Fruit fly (Drosophila melanogaster): ENCODE data around the gene CG32639.

The CG32639 gene

dm6 chrX:13202162-13202561, 34.2 kb downstream of the CG32639 start, which contains the start of gene CG44437:
TSS of gene CG44437 (minus strand) at chrX:13202262.
- no peak for TF ChIP-seq CG8632 (GFP tag; optimal IDR thresholded peaks at IDR 0.05)
- no peak for TF ChIP-seq achi (GFP tag; optimal IDR thresholded peaks at IDR 0.05)
- no peak for TF ChIP-seq CG11762 (GFP tag; optimal IDR thresholded peaks at IDR 0.05; ENCODE audit: insufficient read depth)
- no peak for TF ChIP-seq Lpt (GFP tag; optimal IDR thresholded peaks at IDR 0.05)
- no peak for TF ChIP-seq pdm3 (GFP tag; optimal IDR thresholded peaks at IDR 0.05)
- no peak for TF ChIP-seq Met (GFP tag; optimal IDR thresholded peaks at IDR 0.05)
- no peak for TF ChIP-seq CG3032 (tag; optimal IDR thresholded peaks at IDR 0.05)
- no peak for TF ChIP-seq CG31627 (GFP tag; optimal IDR thresholded peaks at IDR 0.05)
- no peak for TF ChIP-seq CG1621 (tag; optimal IDR thresholded peaks at IDR 0.05)
- TF ChIP-seq Hr38 (GFP tag; optimal IDR thresholded peaks at IDR 0.05): no peak
- TF ChIP-seq vri (GFP tag; optimal IDR thresholded peaks at IDR 0.05): no peak
- no peak for TF ChIP-seq Eip93F (GFP tag; optimal IDR thresholded peaks at IDR 0.05)
- no peak for TF ChIP-seq Smox (GFP tag; optimal IDR thresholded peaks at IDR 0.05)
- TF ChIP-seq Eip78C (GFP tag): no peak
- TF ChIP-seq CG7368 (GFP tag; optimal IDR thresholded peaks at IDR 0.05): no peak
- no peak for TF ChIP-seq Ets21C (GFP tag; optimal IDR thresholded peaks at IDR 0.05)

- no peak for TF ChIP-seq CG11294 (GFP tag; IDR thresholded peaks at IDR 0.05)
- no peak for TF ChIP-seq Eip78C (GFP tag)
- no peak for TF ChIP-seq Gug (GFP tag; IDR thresholded peaks at IDR 0.05)
- TF ChIP-seq pdm3 (GFP tag; optimal IDR thresholded peaks at IDR 0.05): no peak
- no peak for TF ChIP-seq dsx (GFP tag; optimal IDR thresholded peaks at IDR 0.05; ENCODE audit: poor library complexity, severe bottlenecking)
These were observed 42.1 kb downstream of the CG32639 start, which contains the start of gene Coq5 for dm6 chrX:13194249-13194648. TSS of gene Coq5 (minus strand) at chrX:13194551.

- TF ChIP-seq CG15336 (GFP tag; IDR thresholded peaks at IDR 0.05): no peak
These were observed 44.1 kb downstream of the CG32639 start for dm6 chrX:13192239-13192638.

dm6 chrX:13191783-13192182, 44.6 kb downstream of the CG32639 start, which contains the start of gene CG12723:
TSS of gene CG12723 (minus strand) at chrX:13191883.
- TF ChIP-seq CG9139 (GFP tag; optimal IDR thresholded peaks at IDR 0.05) (no peak), CG11902 (GFP tag; optimal IDR thresholded peaks at IDR 0.05) (no peak), CG11294 (GFP tag; IDR thresholded peaks at IDR 0.05) (no peak), CG31627 (GFP tag; optimal IDR thresholded peaks at IDR 0.05) (no peak), CG8632 (GFP tag; optimal IDR thresholded peaks at IDR 0.05) (no peak), eg (GFP tag; IDR thresholded peaks at IDR 0.05) (no peak), Sox15 (GFP tag; optimal IDR thresholded peaks at IDR 0.05) (no peak), Sox14 (GFP tag; optimal IDR thresholded peaks at IDR 0.05) (no peak), CG3032 (tag; optimal IDR thresholded peaks at IDR 0.05) (no peak), lz (GFP tag; optimal IDR thresholded peaks at IDR 0.05) (no peak), acj6 (GFP tag; optimal IDR thresholded peaks at IDR 0.05) (no peak), net (GFP tag; optimal IDR thresholded peaks at IDR 0.05) (no peak), CG4318 (GFP tag; optimal IDR thresholded peaks at IDR 0.05) (no peak), CG32006 (GFP tag; optimal IDR thresholded peaks at IDR 0.05) (no peak), Eip93F (GFP tag; optimal IDR thresholded peaks at IDR 0.05) (no peak), CG16779 (tag; optimal IDR thresholded peaks at IDR 0.05) (no peak), dac (GFP tag; optimal IDR thresholded peaks at IDR 0.05) (no peak)

- TF ChIP-seq salr (GFP tag; optimal IDR thresholded peaks at IDR 0.05) (peak in 1 of 2 experiments; percentile 2), CG6163 (GFP tag; IDR thresholded peaks at IDR 0.05) (0 out of 3 replicates have a peak, but pooled peaks have one; percentile 34), CG7368 (GFP tag; optimal IDR thresholded peaks at IDR 0.05) (no peak)
These were observed 47.3 kb downstream of the CG32639 start, which contains the start of gene Lgr4 for dm6 chrX:13189032-13189431. TSS of gene Lgr4 (minus strand) at chrX:13189164.
